Worm (Caenorhabditis elegans) whole organism, L2 larva: Measurements from ENCODE around the gene idpp-16.

Experiments
- Y55F3AM.14 ChIP-seq: fragments of 200-800 bp; sonication (Bioruptor generic); optimal IDR thresholded peaks from 2 replicates; lab custom pipeline; 2018; ENCODE audit warnings: mild to moderate bottlenecking, missing genetic modification characterization, missing compliant biosample characterization
- ZK546.5 ChIP-seq: sonication (generic microtip); optimal IDR thresholded peaks from 2 replicates; lab custom pipeline; 2017; ENCODE audit warnings: missing biosample characterization, missing genetic modification characterization
- alr-1 ChIP-seq: fragments of 150-350 bp; optimal IDR thresholded peaks from 2 replicates; lab custom pipeline; 2014; ENCODE audit warnings: missing biosample characterization, missing genetic modification characterization
- aly-2 ChIP-seq: fragments of 150-350 bp; optimal IDR thresholded peaks from 2 replicates; lab custom pipeline; 2014; ENCODE audit warnings: missing biosample characterization, missing genetic modification characterization
- ceh-82 ChIP-seq: fragments of 150-350 bp; optimal IDR thresholded peaks from 2 replicates; lab custom pipeline; 2014; ENCODE audit warnings: missing biosample characterization, missing genetic modification characterization
- dmd-4 ChIP-seq: sonication (generic microtip); optimal IDR thresholded peaks from 2 replicates; lab custom pipeline; 2017; ENCODE audit warnings: missing biosample characterization, missing genetic modification characterization
- lin-13 ChIP-seq: fragments of 150-350 bp; optimal IDR thresholded peaks from 2 replicates; lab custom pipeline; 2014; ENCODE audit warnings: missing biosample characterization, missing genetic modification reagents, missing genetic modification characterization
- lin-39 ChIP-seq: fragments of 150-350 bp; optimal IDR thresholded peaks from 2 replicates; lab custom pipeline; 2014; ENCODE audit warnings: missing biosample characterization, missing genetic modification reagents, missing genetic modification characterization
- lsy-2 ChIP-seq, 2 experiments: fragments of 150-350 bp in 1 of 2; sonication (generic microtip) in 1 of 2; optimal IDR thresholded peaks; 2 replicates each; lab custom pipeline; 2014 to 2017; ENCODE audit warnings: missing biosample characterization in 2 of 2, missing genetic modification characterization in 2 of 2
- nhr-11 ChIP-seq: fragments of 150-350 bp; optimal IDR thresholded peaks from 2 replicates; lab custom pipeline; 2014; ENCODE audit warnings: missing biosample characterization, missing genetic modification characterization
- nhr-77 ChIP-seq: fragments of 150-350 bp; optimal IDR thresholded peaks from 2 replicates; lab custom pipeline; 2014; ENCODE audit warnings: missing biosample characterization, missing genetic modification characterization
- snpc-4 ChIP-seq: fragments of 150-350 bp; optimal IDR thresholded peaks from 2 replicates; lab custom pipeline; 2014; ENCODE audit warnings: missing biosample characterization, missing genetic modification characterization
- ztf-11 ChIP-seq: sonication (generic microtip); optimal IDR thresholded peaks from 2 replicates; lab custom pipeline; 2017; ENCODE audit warnings: missing biosample characterization, missing genetic modification characterization

DNA sequence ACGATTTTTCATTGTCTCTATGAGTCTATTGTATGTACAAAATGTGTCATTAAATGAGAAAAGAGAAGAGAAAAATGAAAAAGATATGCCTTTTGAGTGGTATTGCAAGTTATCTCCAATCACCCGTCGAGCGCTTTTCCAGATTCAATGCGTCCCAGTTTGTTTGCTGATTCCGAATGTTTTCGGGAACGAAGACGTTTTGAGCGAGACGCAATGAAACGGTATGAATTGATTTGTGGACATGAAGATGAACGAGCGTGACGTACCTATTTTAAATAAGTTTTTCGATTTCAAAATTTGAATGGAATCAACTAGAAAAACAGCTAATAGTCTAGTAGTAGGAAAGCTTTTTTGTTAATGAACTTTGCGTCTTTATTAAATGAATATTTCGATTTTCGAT is 10.5 kb upstream of the idpp-16 start:
- no peak for TF ChIP-seq lin-39 (tag; lab: Kevin White, UChicago)
- TF ChIP-seq dmd-4 (tag; lab: Kevin White, UChicago): no peak
- TF ChIP-seq snpc-4: no peak
- TF ChIP-seq alr-1: no peak
- no peak for TF ChIP-seq Y55F3AM.14
- no peak for TF ChIP-seq ztf-11 (tag; lab: Kevin White, UChicago)
- TF ChIP-seq nhr-77: no peak
- TF ChIP-seq ZK546.5: no peak
- TF ChIP-seq ceh-82 (tag; lab: Kevin White, UChicago): no peak
- TF ChIP-seq lin-13: no peak
- no peak for TF ChIP-seq nhr-11 (tag; lab: Kevin White, UChicago)
- no peak for TF ChIP-seq lsy-2 (tag; optimal IDR thresholded peaks at IDR 0.05; lab: Kevin White, UChicago)
- no peak for TF ChIP-seq aly-2 (tag; lab: Kevin White, UChicago)
